Fruit fly (Drosophila melanogaster): Measurements from ENCODE around the gene Pnn.

DNA sequence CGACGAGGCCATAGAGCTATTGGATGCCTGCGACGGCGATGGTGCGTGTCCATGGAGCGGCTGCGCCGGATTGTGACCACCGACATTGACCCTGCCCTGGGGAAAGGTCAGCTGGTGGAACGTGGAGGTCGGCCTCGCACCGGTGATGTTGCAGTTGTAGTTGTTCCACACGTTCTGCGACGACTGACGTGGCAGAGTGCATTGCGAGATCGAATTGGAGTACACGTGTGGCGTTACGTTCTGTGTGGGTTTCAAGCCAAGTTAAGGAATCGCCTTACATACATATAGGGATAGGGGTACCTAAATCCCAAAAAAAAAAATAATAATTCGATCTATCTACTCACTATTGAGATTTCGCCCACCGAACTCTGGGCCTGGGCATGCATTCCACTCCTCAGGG, 5.5 kb upstream of the Pnn start:
- no peak for TF ChIP-seq CG14711 (tag; optimal IDR thresholded peaks at IDR 0.05)
- TF ChIP-seq cic (GFP tag; optimal IDR thresholded peaks at IDR 0.05), result no peak
